Fruit fly (Drosophila melanogaster): ENCODE measurements around the gene caps.

DNA sequence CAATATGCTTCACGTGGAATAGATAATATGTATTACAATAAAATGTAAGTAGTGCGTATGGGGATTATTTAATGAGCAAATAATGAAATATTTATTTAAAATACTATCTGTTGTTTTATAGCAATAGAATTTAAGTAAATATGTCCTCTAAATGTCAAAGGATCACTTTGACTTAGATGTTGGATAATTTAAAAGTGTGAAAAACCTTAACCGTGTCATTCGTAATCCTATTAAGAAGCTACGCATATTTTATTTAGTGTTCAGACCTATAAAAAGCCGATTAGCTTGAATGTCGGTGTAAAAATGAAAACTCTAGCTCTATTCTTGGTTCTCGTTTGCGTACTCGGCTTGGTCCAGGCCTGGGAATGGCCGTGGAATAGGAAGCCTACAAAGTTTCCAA is 72.8 kb downstream of the caps start, which contains the start of gene SP:
- TF ChIP-seq CG8478 (optimal IDR thresholded peaks at IDR 0.05) (no peak), CTCF (optimal IDR thresholded peaks at IDR 0.05) (no peak)

All from S2 (cell line).